Worm (Caenorhabditis elegans) whole organism, L1 larva: ENCODE results near the gene clec-175.

Experiments
- lsy-2 ChIP-seq, 2 experiments: fragments of 150-350 bp; optimal IDR thresholded peaks; 2 replicates each; lab custom pipeline; 2014; ENCODE audit warnings: missing biosample characterization in 2 of 2, missing genetic modification characterization in 2 of 2
- ztf-11 ChIP-seq, 2 experiments: sonication (generic microtip); optimal IDR thresholded peaks; 2 replicates each; lab custom pipeline; 2016 to 2017; ENCODE audit warnings: missing genetic modification characterization in 2 of 2, missing biosample characterization in 1 of 2, missing compliant biosample characterization in 1 of 2

ce11 chrIV:4441077-4441476, 18.9 kb downstream of the clec-175 start, which contains the start of gene fbxb-75:
- TF ChIP-seq lsy-2 (tag; optimal IDR thresholded peaks at IDR 0.05; lab: Kevin White, UChicago): no peak
- TF ChIP-seq ztf-11 (tag; optimal IDR thresholded peaks at IDR 0.05; lab: Kevin White, UChicago): no peak
